Fruit fly (Drosophila melanogaster): ENCODE data around the gene CG43084.
A peak's percentile ranks its signal among the peaks of the same experiment; 100 is the strongest.

The CG43084 gene

dm6 chr3L:15664199-15664794, 13.6 kb downstream of the CG43084 start:
- TF ChIP-seq Pif1B (GFP tag; optimal IDR thresholded peaks at IDR 0.05): no peak
- no peak for TF ChIP-seq CG12605 (GFP tag; IDR thresholded peaks at IDR 0.05)
- TF ChIP-seq CG13204 (GFP tag; optimal IDR thresholded peaks at IDR 0.05): no peak
- TF ChIP-seq CG34367 (tag; optimal IDR thresholded peaks at IDR 0.05): no peak
- TF ChIP-seq CG10348 (GFP tag; IDR thresholded peaks at IDR 0.05): no peak
- no peak for TF ChIP-seq fd96Ca (GFP tag; IDR thresholded peaks at IDR 0.05)

- TF ChIP-seq CG14655 (GFP tag; optimal IDR thresholded peaks at IDR 0.05) (no peak), CG10348 (GFP tag; IDR thresholded peaks at IDR 0.05) (no peak), CG8301 (tag; optimal IDR thresholded peaks at IDR 0.05) (no peak), Pif1A (GFP tag; optimal IDR thresholded peaks at IDR 0.05) (no peak), D1 (tag; optimal IDR thresholded peaks at IDR 0.05) (no peak), CG15710 (tag; optimal IDR thresholded peaks at IDR 0.05) (no peak), CG9948 (tag; optimal IDR thresholded peaks at IDR 0.05) (no peak), CG34367 (tag; optimal IDR thresholded peaks at IDR 0.05) (no peak), fd96Ca (GFP tag; IDR thresholded peaks at IDR 0.05) (no peak), EcR (GFP tag; optimal IDR thresholded peaks at IDR 0.05) (no peak), CG4496 (GFP tag; IDR thresholded peaks at IDR 0.05) (no peak), Ets98B (GFP tag; IDR thresholded peaks at IDR 0.05) (no peak), CG13204 (GFP tag; optimal IDR thresholded peaks at IDR 0.05) (no peak), CG8159 (tag; optimal IDR thresholded peaks at IDR 0.05) (no peak), CG17806 (tag; optimal IDR thresholded peaks at IDR 0.05) (no peak), rn (GFP tag; IDR thresholded peaks at IDR 0.05) (no peak)
Measured at dm6 chr3L:15665741-15666140, 15.1 kb downstream of the CG43084 start.

- TF ChIP-seq Snoo (tag; optimal IDR thresholded peaks at IDR 0.05) (no peak), CG4496 (GFP tag; IDR thresholded peaks at IDR 0.05) (no peak), Pif1A (GFP tag; optimal IDR thresholded peaks at IDR 0.05) (no peak)
Measured at dm6 chr3L:15669939-15670338, 19.3 kb downstream of the CG43084 start.

- TF ChIP-seq D1 (tag; optimal IDR thresholded peaks at IDR 0.05) (no peak), rn (GFP tag; IDR thresholded peaks at IDR 0.05) (no peak), CG13204 (GFP tag; optimal IDR thresholded peaks at IDR 0.05) (no peak), CG12605 (GFP tag; IDR thresholded peaks at IDR 0.05) (no peak), Ets98B (GFP tag; IDR thresholded peaks at IDR 0.05) (no peak), Snoo (tag; optimal IDR thresholded peaks at IDR 0.05) (peak; percentile 25), CG4496 (GFP tag; IDR thresholded peaks at IDR 0.05) (no peak), CG14655 (GFP tag; optimal IDR thresholded peaks at IDR 0.05) (no peak), EcR (GFP tag; optimal IDR thresholded peaks at IDR 0.05) (no peak), CG17806 (tag; optimal IDR thresholded peaks at IDR 0.05) (no peak), fd96Ca (GFP tag; IDR thresholded peaks at IDR 0.05) (no peak), Pif1B (GFP tag; optimal IDR thresholded peaks at IDR 0.05) (no peak), gl (tag; optimal IDR thresholded peaks at IDR 0.05) (no peak), CG15710 (tag; optimal IDR thresholded peaks at IDR 0.05) (peak; percentile 17), CG34367 (tag; optimal IDR thresholded peaks at IDR 0.05) (no peak), Pif1A (GFP tag; optimal IDR thresholded peaks at IDR 0.05) (no peak), CG9948 (tag; optimal IDR thresholded peaks at IDR 0.05) (peak; percentile 7), CG32121 (GFP tag; IDR thresholded peaks at IDR 0.05) (no peak), CG10348 (GFP tag; IDR thresholded peaks at IDR 0.05) (no peak), CG8159 (tag; optimal IDR thresholded peaks at IDR 0.05) (peak; percentile 56), CG8301 (tag; optimal IDR thresholded peaks at IDR 0.05) (no peak)
Measured at dm6 chr3L:15670455-15670854, 19.8 kb downstream of the CG43084 start.

- TF ChIP-seq CG13204 (GFP tag; optimal IDR thresholded peaks at IDR 0.05) (no peak), CG4496 (GFP tag; IDR thresholded peaks at IDR 0.05) (no peak), CG17806 (tag; optimal IDR thresholded peaks at IDR 0.05) (no peak), fd96Ca (GFP tag; IDR thresholded peaks at IDR 0.05) (no peak), CG15710 (tag; optimal IDR thresholded peaks at IDR 0.05) (no peak), CG8301 (tag; optimal IDR thresholded peaks at IDR 0.05) (no peak), CG9948 (tag; optimal IDR thresholded peaks at IDR 0.05) (peak; percentile 3), CG14655 (GFP tag; optimal IDR thresholded peaks at IDR 0.05) (peak; percentile 14), rn (GFP tag; IDR thresholded peaks at IDR 0.05) (no peak)
Measured at dm6 chr3L:15672800-15673199, 22.1 kb downstream of the CG43084 start.

- TF ChIP-seq Ets98B (GFP tag; IDR thresholded peaks at IDR 0.05) (0 out of 2 replicates have a peak, but pooled peaks have one; percentile 14), CG14655 (GFP tag; optimal IDR thresholded peaks at IDR 0.05) (peak; percentile 65), Pif1A (GFP tag; optimal IDR thresholded peaks at IDR 0.05) (no peak), CG9948 (tag; optimal IDR thresholded peaks at IDR 0.05) (peak; percentile 23), CG8301 (tag; optimal IDR thresholded peaks at IDR 0.05) (peak; percentile 37)
Measured at dm6 chr3L:15675111-15675510, 24.5 kb downstream of the CG43084 start.

dm6 chr3L:15677662-15678061, 27.0 kb downstream of the CG43084 start:
- TF ChIP-seq CG14655 (GFP tag; optimal IDR thresholded peaks at IDR 0.05) (peak; percentile 1), CG8159 (tag; optimal IDR thresholded peaks at IDR 0.05) (peak; percentile 5), CG9948 (tag; optimal IDR thresholded peaks at IDR 0.05) (peak; percentile 20), Pif1B (GFP tag; optimal IDR thresholded peaks at IDR 0.05) (no peak), CG34367 (tag; optimal IDR thresholded peaks at IDR 0.05) (no peak)

Measured in whole organism, pupa.